Fruit fly (Drosophila melanogaster) whole organism: ENCODE results near the gene CG43759.

Experiments
- CG8478 ChIP-seq: fragments of >200 bp; optimal IDR thresholded peaks from 2 replicates; lab custom pipeline; 2018; ENCODE audit warnings: inconsistent platforms
- Dll ChIP-seq: fragments of >200 bp; optimal IDR thresholded peaks from 2 replicates; lab custom pipeline; 2017
- EcR ChIP-seq, 2 experiments: fragments of >200 bp; optimal IDR thresholded peaks; 2 replicates each; lab custom pipeline; 2017; ENCODE audit warnings: missing biosample characterization in 2 of 2, missing genetic modification characterization in 2 of 2, missing genetic modification reagents in 2 of 2
- pan ChIP-seq: fragments of >200 bp; optimal IDR thresholded peaks from 2 replicates; lab custom pipeline; 2017
- psq ChIP-seq: fragments of >200 bp; optimal IDR thresholded peaks from 2 replicates; lab custom pipeline; 2017
- usp ChIP-seq: fragments of >200 bp; optimal IDR thresholded peaks from 2 replicates; lab custom pipeline; 2017; ENCODE audit warnings: missing biosample characterization, missing genetic modification characterization, mixed read lengths

The CG43759 gene

DNA sequence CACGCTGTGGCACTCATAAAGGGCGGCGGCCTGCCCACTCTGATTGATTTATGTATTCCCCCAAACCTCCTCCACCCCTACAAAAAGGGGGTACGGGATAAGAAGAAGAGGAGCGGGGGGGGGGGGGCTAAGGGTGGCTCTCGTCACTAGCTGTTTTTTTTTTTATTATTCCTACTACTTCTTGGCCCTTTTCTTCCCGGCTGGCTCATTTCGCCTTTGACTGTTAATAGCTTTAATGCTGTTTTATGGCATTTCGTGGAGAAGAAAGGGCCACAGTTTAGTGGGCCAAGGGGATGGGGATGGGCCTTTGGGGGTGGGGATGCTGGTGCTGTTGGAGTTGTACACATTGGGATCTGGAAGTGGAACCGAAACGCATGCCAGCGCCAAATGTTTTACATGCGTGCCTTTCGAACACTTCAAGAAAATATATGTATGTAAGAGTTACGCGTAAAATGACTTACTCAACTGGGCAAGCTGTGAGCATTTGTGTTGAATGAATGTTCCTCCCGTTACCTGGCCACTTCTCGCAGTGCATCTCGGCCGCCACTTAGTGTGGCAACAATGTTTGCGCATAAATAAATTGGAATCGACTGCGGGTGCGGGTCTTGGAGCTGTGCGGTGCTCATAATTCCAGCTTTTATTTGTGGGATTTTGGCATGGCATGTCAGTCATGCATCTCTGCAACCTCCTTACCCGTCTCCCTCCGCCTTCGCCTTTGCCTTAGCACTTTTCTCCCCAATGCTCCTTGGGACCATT lies 80.2 kb downstream of the CG43759 start:
- TF ChIP-seq EcR (GFP tag; optimal IDR thresholded peaks at IDR 0.05; lab: Kevin White, UChicago) (no peak), CG8478 (lab: Kevin White, UChicago) (no peak), pan (lab: Kevin White, UChicago) (no peak), usp (GFP tag; lab: Kevin White, UChicago) (no peak), Dll (no peak), psq (no peak)

DNA sequence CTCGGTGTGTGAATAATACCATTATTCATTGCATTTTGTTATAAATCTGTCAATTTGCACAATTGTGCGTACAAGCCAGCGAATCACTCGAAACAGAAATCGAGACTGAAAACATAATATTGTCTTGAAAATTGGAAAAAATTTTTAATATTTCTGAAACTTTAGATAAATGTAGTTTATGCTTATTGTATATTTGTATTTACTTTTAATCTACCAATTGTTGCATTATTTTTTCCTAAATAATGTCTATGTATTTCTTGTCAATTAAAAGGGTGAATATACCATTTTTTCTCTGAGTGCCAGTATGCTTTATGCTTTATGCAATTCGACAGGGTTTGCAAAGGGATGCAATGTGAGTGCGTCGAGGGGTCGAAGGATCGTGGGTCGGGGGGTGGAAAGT lies 84.4 kb downstream of the CG43759 start:
- TF ChIP-seq psq (no peak), pan (lab: Kevin White, UChicago) (no peak), CG8478 (lab: Kevin White, UChicago) (no peak)

DNA sequence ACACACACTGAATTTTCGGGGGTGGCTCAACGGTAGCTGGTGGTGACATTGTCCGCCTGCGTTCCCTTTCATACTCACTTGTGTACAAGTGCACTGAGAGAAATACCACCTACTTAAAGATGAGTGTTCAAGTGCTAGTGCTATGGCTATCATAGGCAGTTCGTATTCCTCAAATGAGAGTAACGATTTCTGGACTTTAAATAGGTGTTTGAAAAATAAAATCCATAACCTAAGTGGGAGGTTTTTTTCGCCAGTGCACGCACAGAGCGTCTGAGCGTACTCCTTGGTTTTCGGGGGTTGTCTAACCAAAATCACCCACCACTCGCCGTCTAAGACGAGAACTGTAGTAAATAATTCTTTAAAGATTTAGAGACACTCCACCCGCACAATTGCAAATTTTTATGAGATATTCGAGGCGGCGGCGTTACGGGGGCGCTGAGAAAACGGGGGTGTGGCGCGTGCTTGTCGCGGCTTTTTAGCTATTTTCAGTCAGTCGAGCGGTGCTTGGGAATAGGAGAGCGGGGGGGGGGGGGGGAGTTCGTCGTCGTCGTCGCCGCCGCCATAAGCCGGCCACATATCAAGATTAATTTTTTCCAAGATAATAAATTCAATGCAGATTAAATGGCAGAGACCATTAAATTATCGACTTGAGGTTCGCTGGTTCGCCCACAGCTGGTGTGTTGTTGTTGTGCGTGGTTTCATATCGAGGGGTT lies 88.1 kb downstream of the CG43759 start:
- no peak for TF ChIP-seq psq
- TF ChIP-seq usp (GFP tag; lab: Kevin White, UChicago): no peak
- no peak for TF ChIP-seq Dll
- TF ChIP-seq CG8478 (lab: Kevin White, UChicago): no peak
- no peak for TF ChIP-seq pan (lab: Kevin White, UChicago)
- TF ChIP-seq EcR (GFP tag; optimal IDR thresholded peaks at IDR 0.05; lab: Kevin White, UChicago): no peak

DNA sequence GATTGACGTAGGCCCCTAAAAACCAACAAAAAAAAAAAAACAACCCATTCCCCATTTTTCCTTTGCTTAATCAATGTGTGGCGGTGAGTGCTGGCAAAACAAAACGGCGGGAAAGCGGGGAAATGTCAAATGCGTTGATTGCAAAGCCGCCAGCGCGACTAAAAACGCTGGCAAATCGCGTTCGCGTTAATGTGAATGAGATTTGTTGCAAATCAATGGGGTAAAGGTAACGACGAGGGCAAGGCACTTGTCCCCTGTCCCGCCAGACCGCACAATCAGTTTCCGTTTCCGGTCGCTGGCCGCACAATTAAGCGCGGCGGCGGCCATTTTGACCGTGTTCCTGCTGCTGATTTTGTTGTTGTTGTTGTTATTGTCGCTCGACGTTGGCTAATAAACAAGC lies 89.9 kb downstream of the CG43759 start:
- no peak for TF ChIP-seq psq
- TF ChIP-seq Dll: no peak
- no peak for TF ChIP-seq CG8478 (lab: Kevin White, UChicago)
- no peak for TF ChIP-seq usp (GFP tag; lab: Kevin White, UChicago)
- no peak for TF ChIP-seq EcR (GFP tag; optimal IDR thresholded peaks at IDR 0.05; lab: Kevin White, UChicago)

DNA sequence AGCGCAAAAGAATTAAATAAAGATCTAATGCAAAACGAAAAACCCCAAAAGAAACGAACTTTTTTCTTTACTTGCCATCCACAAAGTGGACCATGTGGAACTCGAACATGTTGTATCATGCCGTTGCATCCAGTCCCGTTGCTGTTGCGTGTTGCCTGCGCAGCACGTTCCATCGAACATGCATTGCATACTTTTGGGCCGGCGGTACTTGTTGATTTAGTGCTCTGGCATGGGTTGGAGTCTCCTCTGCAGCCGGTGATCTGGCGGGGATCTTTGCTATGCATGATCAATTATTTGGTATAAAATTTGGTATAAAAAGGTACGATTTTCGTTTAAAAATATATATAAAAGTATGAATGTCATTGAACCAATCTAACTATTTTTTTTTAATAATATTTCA lies 98.4 kb downstream of the CG43759 start:
- no peak for TF ChIP-seq pan (lab: Kevin White, UChicago)
- no peak for TF ChIP-seq usp (GFP tag; lab: Kevin White, UChicago)
- TF ChIP-seq Dll: no peak
- TF ChIP-seq EcR (GFP tag; optimal IDR thresholded peaks at IDR 0.05; lab: Kevin White, UChicago): no peak
- TF ChIP-seq psq: no peak
- no peak for TF ChIP-seq CG8478 (lab: Kevin White, UChicago)

DNA sequence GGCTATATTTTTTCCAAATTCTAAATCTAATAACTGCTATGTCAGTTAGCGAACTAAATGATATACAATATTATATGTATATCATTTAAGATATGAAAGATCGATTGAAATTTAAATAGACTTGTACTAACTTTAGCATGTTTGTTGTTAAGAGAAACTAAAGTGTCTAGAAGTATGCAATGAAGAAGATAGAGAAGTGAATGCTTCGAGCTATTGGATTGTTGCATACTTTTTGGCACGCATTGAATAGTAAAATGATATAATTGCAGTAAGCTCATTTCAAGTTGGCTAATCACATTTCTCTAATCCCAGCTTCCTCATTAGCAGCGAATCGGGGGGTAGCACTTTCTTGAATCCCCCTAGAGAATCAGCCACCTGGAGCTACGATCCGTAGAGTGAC lies 103.6 kb downstream of the CG43759 start:
- no peak for TF ChIP-seq EcR (GFP tag; optimal IDR thresholded peaks at IDR 0.05; lab: Kevin White, UChicago)
- no peak for TF ChIP-seq psq
- no peak for TF ChIP-seq pan (lab: Kevin White, UChicago)
- no peak for TF ChIP-seq usp (GFP tag; lab: Kevin White, UChicago)
- no peak for TF ChIP-seq Dll
- TF ChIP-seq CG8478 (lab: Kevin White, UChicago): no peak

DNA sequence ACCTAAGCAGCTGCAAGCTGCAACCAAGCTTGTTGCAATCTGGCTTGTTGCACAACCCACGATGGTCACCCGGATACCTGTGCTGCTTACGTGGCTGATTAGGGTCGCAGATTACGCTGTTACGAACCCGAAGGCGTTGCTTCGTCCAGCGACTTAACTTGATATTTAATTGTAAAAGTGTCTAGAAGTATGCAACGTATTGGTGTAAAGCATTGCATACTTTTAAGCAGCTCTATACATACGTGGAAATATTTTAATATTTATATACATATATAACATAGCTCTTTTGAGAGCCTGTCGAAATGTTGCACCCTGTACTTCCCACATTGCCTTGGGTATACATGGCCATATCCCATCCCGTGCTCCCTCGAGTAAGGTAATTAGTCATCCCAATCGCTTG lies 107.0 kb downstream of the CG43759 start:
- no peak for TF ChIP-seq CG8478 (lab: Kevin White, UChicago)
- TF ChIP-seq psq: no peak
- TF ChIP-seq Dll: no peak
- no peak for TF ChIP-seq usp (GFP tag; lab: Kevin White, UChicago)
- TF ChIP-seq pan (lab: Kevin White, UChicago): no peak
- TF ChIP-seq EcR (GFP tag; optimal IDR thresholded peaks at IDR 0.05; lab: Kevin White, UChicago): no peak

DNA sequence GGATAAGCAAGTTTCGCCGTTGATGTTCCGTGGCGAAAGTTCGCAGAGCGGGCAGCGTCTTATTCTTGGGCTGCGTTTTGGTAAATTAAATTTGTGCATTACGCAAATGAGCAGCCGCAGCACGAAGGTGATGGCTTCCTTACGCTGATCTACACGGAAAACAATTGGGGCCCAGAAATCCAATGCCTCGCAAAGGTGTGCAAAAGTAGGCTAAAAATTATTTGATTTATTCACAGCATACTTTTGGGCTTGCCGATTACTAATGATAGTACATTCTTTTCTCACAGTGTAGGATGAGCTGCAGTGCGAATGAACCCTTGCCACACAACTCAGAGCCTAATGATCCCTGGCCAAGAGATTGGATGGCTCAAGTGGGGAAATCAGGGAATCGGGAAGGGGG lies 110.1 kb downstream of the CG43759 start:
- TF ChIP-seq Dll (no peak), usp (GFP tag; lab: Kevin White, UChicago) (no peak), CG8478 (lab: Kevin White, UChicago) (no peak), psq (no peak), EcR (GFP tag; optimal IDR thresholded peaks at IDR 0.05; lab: Kevin White, UChicago) (no peak), pan (lab: Kevin White, UChicago) (no peak)

DNA sequence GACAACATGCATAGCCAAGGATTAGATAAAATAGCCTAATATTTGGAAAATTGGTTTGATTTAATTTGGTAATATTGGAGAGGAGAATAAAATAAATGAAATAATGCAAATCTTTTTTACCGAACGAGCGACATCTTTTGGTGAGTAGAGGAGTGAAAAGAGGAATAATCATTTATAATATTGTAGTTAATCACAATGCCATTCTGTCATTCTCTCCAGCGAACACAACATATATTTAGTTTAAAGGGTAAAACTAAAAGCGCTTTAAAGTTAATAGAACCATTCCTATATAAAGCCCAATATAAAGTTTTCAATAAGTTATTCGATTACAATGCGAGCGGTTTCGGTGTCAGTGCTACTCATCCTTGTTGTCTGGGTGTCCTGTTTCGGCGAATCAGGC lies 120.0 kb downstream of the CG43759 start, which contains the start of gene Diedel3:
TSS of gene Diedel3 (plus strand) at position 301 of the 400 bp plus-strand sequence.
- TF ChIP-seq psq: no peak
- TF ChIP-seq CG8478 (lab: Kevin White, UChicago): no peak
- no peak for TF ChIP-seq usp (GFP tag; lab: Kevin White, UChicago)
- no peak for TF ChIP-seq EcR (GFP tag; optimal IDR thresholded peaks at IDR 0.05; lab: Kevin White, UChicago)

DNA sequence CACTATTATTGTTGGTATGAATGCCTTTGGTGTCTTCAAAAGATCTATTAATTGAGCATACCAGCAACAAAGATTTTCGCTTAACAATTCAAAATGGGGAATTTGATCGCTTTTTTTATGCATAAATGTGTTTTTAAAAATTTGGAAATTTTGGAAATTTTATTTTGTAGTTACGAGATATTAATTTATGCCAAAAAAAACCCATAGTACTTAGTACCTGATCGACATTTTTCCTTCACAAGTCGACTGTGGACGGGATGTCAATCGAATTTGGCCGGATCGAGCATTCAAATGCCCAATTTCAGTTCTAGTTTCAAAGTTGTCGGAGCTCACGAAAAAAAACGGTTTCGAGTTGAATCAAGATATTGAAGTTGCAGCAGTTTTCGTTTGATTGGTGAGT lies 126.5 kb downstream of the CG43759 start, which contains the start of gene CG14190:
TSS of gene CG14190 (plus strand) at position 301 of the 400 bp plus-strand sequence.
- TF ChIP-seq CG8478 (lab: Kevin White, UChicago) (no peak), psq (no peak), pan (lab: Kevin White, UChicago) (no peak), usp (GFP tag; lab: Kevin White, UChicago) (no peak), Dll (no peak), EcR (GFP tag; optimal IDR thresholded peaks at IDR 0.05; lab: Kevin White, UChicago) (no peak)

DNA sequence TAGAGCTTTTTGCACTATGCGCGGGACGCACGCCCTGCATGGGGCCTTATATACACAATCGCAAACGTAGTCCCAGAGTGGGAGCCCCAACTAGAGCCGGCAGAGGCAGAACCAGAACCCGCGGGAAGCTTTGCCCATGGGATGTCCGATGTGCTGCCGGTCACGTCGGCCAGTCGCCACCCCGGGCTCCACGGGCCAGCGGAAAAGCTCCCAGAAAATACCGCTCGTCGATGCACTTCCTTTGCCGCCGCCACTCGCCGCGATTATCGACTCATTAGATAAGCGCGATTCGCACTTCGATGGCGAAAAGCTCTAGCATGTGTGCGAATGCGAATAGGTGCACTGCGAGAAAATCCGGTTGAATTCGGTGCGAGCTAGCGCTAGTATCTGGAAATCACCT lies 138.7 kb downstream of the CG43759 start, which contains the start of gene CG34330:
TSS of gene CG34330 (minus strand) at position 101 of the 400 bp plus-strand sequence.
- TF ChIP-seq usp (GFP tag; lab: Kevin White, UChicago) (no peak), Dll (no peak), psq (no peak), EcR (GFP tag; optimal IDR thresholded peaks at IDR 0.05; lab: Kevin White, UChicago) (no peak), pan (lab: Kevin White, UChicago) (no peak), CG8478 (lab: Kevin White, UChicago) (no peak)

DNA sequence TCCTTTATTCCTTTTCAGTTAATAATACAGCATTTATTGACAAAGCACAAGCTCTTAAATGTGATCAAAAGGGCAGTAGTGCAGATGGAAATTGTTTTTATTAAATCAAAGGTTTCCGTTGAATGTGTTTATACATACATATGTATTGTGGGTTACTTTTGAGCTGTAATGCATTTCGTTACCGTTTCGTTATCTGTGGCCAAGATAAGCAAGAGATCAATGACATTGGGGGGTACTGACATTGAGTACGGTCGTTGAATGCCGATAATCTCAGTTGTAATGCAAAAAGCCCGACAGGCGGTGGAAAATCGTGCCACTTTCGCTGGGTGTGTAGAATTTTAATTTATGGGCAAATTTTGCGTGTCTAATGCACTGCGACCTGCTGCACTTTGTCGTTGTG lies 142.8 kb downstream of the CG43759 start:
- TF ChIP-seq usp (GFP tag; lab: Kevin White, UChicago) (no peak), psq (no peak), Dll (no peak), pan (lab: Kevin White, UChicago) (no peak), CG8478 (lab: Kevin White, UChicago) (no peak), EcR (GFP tag; optimal IDR thresholded peaks at IDR 0.05; lab: Kevin White, UChicago) (peak; percentile 32 to 34)
